Worm (Caenorhabditis elegans) whole organism, L4 larva: Measurements from ENCODE around the gene srt-11.
"Not testable (repeated sequence)": the region's sequence is repeated elsewhere in the genome, so short reads cannot be mapped to it uniquely, and the experiment has no call there.

ENCODE experiments used
- F49E8.2 ChIP-seq: sonication (generic microtip); optimal IDR thresholded peaks from 2 replicates; lab custom pipeline; 2016; ENCODE audit warnings: missing compliant biosample characterization, mild to moderate bottlenecking, missing genetic modification characterization, borderline replicate concordance
- dmd-6 ChIP-seq: fragments of 200-800 bp; sonication (Bioruptor generic); IDR thresholded peaks from 2 replicates; pipeline ENCODE4 v1.3.6; 2022; ENCODE audit warnings: missing genetic modification reagents, missing genetic modification characterization, missing compliant biosample characterization
- jun-1 ChIP-seq: fragments of 150-350 bp; optimal IDR thresholded peaks from 2 replicates; lab custom pipeline; 2014; ENCODE audit warnings: missing biosample characterization, missing genetic modification reagents, missing genetic modification characterization
- lsy-2 ChIP-seq, 2 experiments: fragments of 150-350 bp in 1 of 2; sonication (generic microtip) in 1 of 2; optimal IDR thresholded peaks; 2 replicates each; lab custom pipeline; 2014 to 2017; ENCODE audit warnings: missing biosample characterization in 2 of 2, missing genetic modification characterization in 2 of 2
- madf-5 ChIP-seq, 2 experiments: fragments of 200-800 bp; sonication (Bioruptor generic); IDR thresholded peaks; 2 replicates each; pipeline ENCODE4 v1.3.6; 2022; ENCODE audit warnings: missing compliant biosample characterization in 2 of 2, missing genetic modification characterization in 2 of 2
- mes-2 ChIP-seq: sonication (generic microtip); optimal IDR thresholded peaks from 2 replicates; lab custom pipeline; 2016; ENCODE audit warnings: missing genotype, mild to moderate bottlenecking, missing genetic modification characterization, missing compliant biosample characterization; ENCODE audit not compliant: poor library complexity, severe bottlenecking
- php-3 ChIP-seq: fragments of 200-800 bp; sonication (Bioruptor generic); IDR thresholded peaks from 2 replicates; pipeline ENCODE4 v1.3.6; 2022; ENCODE audit warnings: missing genetic modification reagents, missing genetic modification characterization, missing compliant biosample characterization
- snpc-1.2 ChIP-seq: fragments of 200-800 bp; sonication (Bioruptor generic); IDR thresholded peaks from 2 replicates; pipeline ENCODE4 v1.3.6; 2022; ENCODE audit warnings: missing genetic modification reagents, missing genetic modification characterization, missing compliant biosample characterization
- ztf-11 ChIP-seq: fragments of 150-350 bp; optimal IDR thresholded peaks from 2 replicates; lab custom pipeline; 2014; ENCODE audit warnings: missing biosample characterization, missing genetic modification characterization

DNA sequence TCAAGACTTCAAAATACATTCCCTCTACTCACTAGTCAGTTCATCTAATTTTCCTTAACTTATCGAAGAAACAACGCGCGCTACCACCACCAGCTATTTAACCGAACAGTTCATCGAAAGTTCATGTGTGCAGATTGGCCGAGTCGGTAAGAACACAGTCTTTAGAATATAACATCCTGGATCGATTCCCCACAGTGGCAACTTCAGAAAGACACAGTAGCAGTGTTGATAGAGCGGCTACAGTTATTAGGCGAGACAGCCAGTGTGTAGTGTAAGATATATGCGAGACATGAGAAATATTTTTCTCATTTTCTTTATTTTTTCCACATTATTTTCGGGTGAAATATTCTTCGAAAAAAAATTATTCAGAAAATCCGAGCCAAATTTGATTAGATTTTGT lies 3.3 kb upstream of the srt-11 start:
- TF ChIP-seq madf-5 (GFP tag; IDR thresholded peaks at IDR 0.05; lab: Robert Waterston, UW) (0 out of 4 replicates have a peak, but pooled peaks of 1 of the 2 experiments have one; percentile 58), dmd-6 (GFP tag; lab: Robert Waterston, UW) (0 out of 2 replicates have a peak, but pooled peaks have one; percentile 8), mes-2 (tag; lab: Kevin White, UChicago) (peak; percentile 21)
- not testable (repeated sequence) for TF ChIP-seq jun-1 (tag; lab: Kevin White, UChicago); ztf-11 (tag; lab: Kevin White, UChicago); php-3 (GFP tag; lab: Robert Waterston, UW); snpc-1.2 (GFP tag; lab: Robert Waterston, UW); lsy-2 (tag; optimal IDR thresholded peaks at IDR 0.05; lab: Kevin White, UChicago); F49E8.2
